Worm (Caenorhabditis elegans) whole organism, young adult: ENCODE measurements around the gene F34D10.9.

Experiments
- ceh-79 ChIP-seq: sonication (generic microtip); optimal IDR thresholded peaks from 2 replicates; lab custom pipeline; 2017; ENCODE audit warnings: mild to moderate bottlenecking, missing genetic modification characterization, missing compliant biosample characterization
- efl-1 ChIP-seq: fragments of 150-350 bp; optimal IDR thresholded peaks from 2 replicates; lab custom pipeline; 2014; ENCODE audit warnings: missing biosample characterization, missing genetic modification reagents, missing genetic modification characterization
- him-1 ChIP-seq: sonication (generic microtip); optimal IDR thresholded peaks from 2 replicates; lab custom pipeline; 2016; ENCODE audit warnings: missing genotype, missing genetic modification reagents, missing genetic modification characterization, missing compliant biosample characterization
- zim-3 ChIP-seq: sonication (generic microtip); optimal IDR thresholded peaks from 2 replicates; lab custom pipeline; 2017; ENCODE audit warnings: mild to moderate bottlenecking, missing genetic modification characterization, moderate library complexity, missing compliant biosample characterization

ce11 chrIII:3737742-3738141 lies 8.3 kb upstream of the F34D10.9 start:
- TF ChIP-seq him-1 (tag; lab: Kevin White, UChicago) (no peak), zim-3 (tag; lab: Kevin White, UChicago) (no peak), ceh-79 (tag; lab: Kevin White, UChicago) (no peak), efl-1 (no peak)
